Worm (Caenorhabditis elegans) whole organism, midembryonic: ENCODE data around the gene R107.9.

Experiments
- klf-2 ChIP-seq: fragments of 200-800 bp; sonication (Bioruptor generic); conservative IDR thresholded peaks from 2 replicates; pipeline ENCODE4 v1.3.6; 2022; ENCODE audit warnings: missing genetic modification reagents, missing genetic modification characterization, missing compliant biosample characterization
- med-1 ChIP-seq: sonication (generic microtip); optimal IDR thresholded peaks from 2 replicates; lab custom pipeline; 2017; ENCODE audit warnings: missing genetic modification characterization, mild to moderate bottlenecking, missing compliant biosample characterization, antibody characterized with exemption, missing genetic modification reagents; ENCODE audit not compliant: insufficient read depth

- TF ChIP-seq klf-2 (no peak), med-1 (GFP tag; lab: Kevin White, UChicago) (no peak)
Measured at ce11 chrIII:9001491-9001890, 36.3 kb upstream of the R107.9 start.
